Worm (Caenorhabditis elegans) whole organism, L1 larva: ENCODE results near the gene cka-2.

Experiments
- C34B4.2 ChIP-seq: sonication (generic microtip); optimal IDR thresholded peaks from 2 replicates; lab custom pipeline; 2017; ENCODE audit warnings: mild to moderate bottlenecking, missing genetic modification characterization, missing compliant biosample characterization
- F16B12.6 ChIP-seq: fragments of 150-350 bp; optimal IDR thresholded peaks from 2 replicates; lab custom pipeline; 2014; ENCODE audit warnings: missing biosample characterization, missing genetic modification characterization
- Y116A8C.19 ChIP-seq: sonication (generic microtip); optimal IDR thresholded peaks from 2 replicates; lab custom pipeline; 2016; ENCODE audit warnings: missing compliant biosample characterization, missing genetic modification characterization, borderline replicate concordance
- ama-1 ChIP-seq: fragments of 150-350 bp; optimal IDR thresholded peaks from 2 replicates; lab custom pipeline; 2014
- ceh-63 ChIP-seq: fragments of 200-800 bp; sonication (Bioruptor generic); optimal IDR thresholded peaks from 2 replicates; lab custom pipeline; 2018; ENCODE audit warnings: mild to moderate bottlenecking, missing genetic modification characterization, missing compliant biosample characterization
- ceh-82 ChIP-seq, 3 experiments: fragments of 150-350 bp in 1 of 3; sonication (generic microtip) in 2 of 3; optimal IDR thresholded peaks; 2 replicates each; lab custom pipeline; 2014 to 2017; ENCODE audit warnings: missing biosample characterization in 3 of 3, missing genetic modification characterization in 3 of 3
- ceh-90 ChIP-seq: sonication (generic microtip); optimal IDR thresholded peaks from 2 replicates; lab custom pipeline; 2016; ENCODE audit warnings: missing genetic modification characterization, missing compliant biosample characterization
- efl-1 ChIP-seq, 4 experiments: fragments of 150-350 bp; optimal IDR thresholded peaks in 3 of 4; peaks in 1 of 4; 1 replicate in 1 of 4; 2 replicates in 3 of 4; lab custom pipeline; 2014; ENCODE audit warnings: missing biosample characterization in 2 of 4, missing genetic modification characterization in 2 of 4, missing genetic modification reagents in 2 of 4
- efl-3 ChIP-seq: fragments of 200-800 bp; sonication (Bioruptor generic); optimal IDR thresholded peaks from 2 replicates; lab custom pipeline; 2018; ENCODE audit warnings: mild to moderate bottlenecking, missing genetic modification characterization, missing compliant biosample characterization
- elt-2 ChIP-seq: sonication (generic microtip); optimal IDR thresholded peaks from 2 replicates; lab custom pipeline; 2016; ENCODE audit warnings: missing genetic modification characterization, mild to moderate bottlenecking, inconsistent platforms, missing compliant biosample characterization, missing genetic modification reagents
- ets-5 ChIP-seq: fragments of 200-800 bp; sonication (Bioruptor generic); IDR thresholded peaks from 2 replicates; pipeline ENCODE4 v1.3.6; 2022; ENCODE audit warnings: missing genetic modification characterization, missing compliant biosample characterization
- grh-1 ChIP-seq: fragments of 200-800 bp; sonication (Bioruptor generic); IDR thresholded peaks from 2 replicates; pipeline ENCODE4 v1.3.6; 2022; ENCODE audit warnings: missing genetic modification reagents, missing genetic modification characterization, missing compliant biosample characterization
- hlh-4 ChIP-seq: sonication (generic microtip); optimal IDR thresholded peaks from 2 replicates; lab custom pipeline; 2016; ENCODE audit warnings: mild to moderate bottlenecking, missing genetic modification characterization, missing compliant biosample characterization
- hpl-2 ChIP-seq: fragments of 150-350 bp; optimal IDR thresholded peaks from 2 replicates; lab custom pipeline; 2014; ENCODE audit warnings: missing biosample characterization, missing genetic modification reagents, missing genetic modification characterization
- isw-1 ChIP-seq: fragments of 200-800 bp; sonication (Bioruptor generic); IDR thresholded peaks from 2 replicates; pipeline ENCODE4 v1.3.6; 2022; ENCODE audit warnings: missing genetic modification characterization, missing compliant biosample characterization
- jun-1 ChIP-seq: fragments of 150-350 bp; optimal IDR thresholded peaks from 2 replicates; lab custom pipeline; 2014; ENCODE audit warnings: missing biosample characterization, missing genetic modification reagents, missing genetic modification characterization
- lin-14 ChIP-seq: fragments of 200-800 bp; sonication (Bioruptor generic); optimal IDR thresholded peaks from 2 replicates; lab custom pipeline; 2018; ENCODE audit warnings: mild to moderate bottlenecking, missing genetic modification characterization, moderate library complexity, missing compliant biosample characterization
- lin-35 ChIP-seq, 2 experiments: fragments of 150-350 bp; optimal IDR thresholded peaks; 2 replicates each; lab custom pipeline; 2014; ENCODE audit warnings: missing biosample characterization in 2 of 2, missing genetic modification characterization in 2 of 2, missing genetic modification reagents in 2 of 2
- lin-39 ChIP-seq: fragments of 150-350 bp; optimal IDR thresholded peaks from 2 replicates; lab custom pipeline; 2014; ENCODE audit warnings: missing biosample characterization, missing genetic modification reagents, missing genetic modification characterization
- lsy-2 ChIP-seq, 2 experiments: fragments of 150-350 bp; optimal IDR thresholded peaks; 2 replicates each; lab custom pipeline; 2014; ENCODE audit warnings: missing biosample characterization in 2 of 2, missing genetic modification characterization in 2 of 2
- mab-9 ChIP-seq: fragments of 200-800 bp; sonication (Bioruptor generic); IDR thresholded peaks from 2 replicates; pipeline ENCODE4 v1.3.6; 2022; ENCODE audit warnings: missing genetic modification reagents, missing genetic modification characterization, missing compliant biosample characterization
- nhr-20 ChIP-seq: sonication (generic microtip); optimal IDR thresholded peaks from 2 replicates; lab custom pipeline; 2016; ENCODE audit warnings: mild to moderate bottlenecking, missing genetic modification characterization, missing compliant biosample characterization
- nhr-71 ChIP-seq: sonication (generic microtip); optimal IDR thresholded peaks from 2 replicates; lab custom pipeline; 2016; ENCODE audit warnings: mild to moderate bottlenecking, missing genetic modification characterization, moderate library complexity, missing compliant biosample characterization
- nhr-76 ChIP-seq: sonication (generic microtip); optimal IDR thresholded peaks from 2 replicates; lab custom pipeline; 2017; ENCODE audit warnings: missing biosample characterization, missing genetic modification characterization
- nhr-77 ChIP-seq: fragments of 150-350 bp; optimal IDR thresholded peaks from 2 replicates; lab custom pipeline; 2014; ENCODE audit warnings: missing biosample characterization, missing genetic modification characterization
- nhr-84 ChIP-seq: sonication (generic microtip); optimal IDR thresholded peaks from 2 replicates; lab custom pipeline; 2017; ENCODE audit warnings: missing biosample characterization, missing genetic modification characterization
- pqm-1 ChIP-seq: sonication (generic microtip); optimal IDR thresholded peaks from 3 replicates; lab custom pipeline; 2017; ENCODE audit warnings: missing biosample characterization, missing genetic modification characterization
- rnt-1 ChIP-seq: sonication (generic microtip); optimal IDR thresholded peaks from 2 replicates; lab custom pipeline; 2016; ENCODE audit warnings: mild to moderate bottlenecking, missing genetic modification characterization, moderate library complexity, missing compliant biosample characterization
- skn-1 ChIP-seq: fragments of 150-350 bp; optimal IDR thresholded peaks from 2 replicates; lab custom pipeline; 2014; ENCODE audit warnings: missing biosample characterization, missing genetic modification characterization
- tbx-2 ChIP-seq: sonication (generic microtip); optimal IDR thresholded peaks from 2 replicates; lab custom pipeline; 2016; ENCODE audit warnings: missing genetic modification characterization, missing compliant biosample characterization
- tlp-1 ChIP-seq: fragments of 150-350 bp; optimal IDR thresholded peaks from 2 replicates; lab custom pipeline; 2014; ENCODE audit warnings: missing biosample characterization, missing genetic modification characterization
- unc-130 ChIP-seq: fragments of 150-350 bp; optimal IDR thresholded peaks from 2 replicates; lab custom pipeline; 2017; ENCODE audit warnings: missing biosample characterization, missing genetic modification characterization, inconsistent platforms
- unc-86 ChIP-seq: sonication (generic microtip); optimal IDR thresholded peaks from 2 replicates; lab custom pipeline; 2016; ENCODE audit warnings: missing genetic modification characterization, missing compliant biosample characterization
- xbp-1 ChIP-seq: sonication (generic microtip); optimal IDR thresholded peaks from 2 replicates; lab custom pipeline; 2016; ENCODE audit warnings: missing genetic modification characterization, missing compliant biosample characterization
- zip-4 ChIP-seq: fragments of 200-800 bp; sonication (Bioruptor generic); optimal IDR thresholded peaks from 2 replicates; lab custom pipeline; 2018; ENCODE audit warnings: mild to moderate bottlenecking, missing genetic modification characterization, moderate library complexity, missing compliant biosample characterization
- ztf-11 ChIP-seq, 2 experiments: sonication (generic microtip); optimal IDR thresholded peaks; 2 replicates each; lab custom pipeline; 2016 to 2017; ENCODE audit warnings: missing genetic modification characterization in 2 of 2, missing biosample characterization in 1 of 2, missing compliant biosample characterization in 1 of 2

Gene cka-2

DNA sequence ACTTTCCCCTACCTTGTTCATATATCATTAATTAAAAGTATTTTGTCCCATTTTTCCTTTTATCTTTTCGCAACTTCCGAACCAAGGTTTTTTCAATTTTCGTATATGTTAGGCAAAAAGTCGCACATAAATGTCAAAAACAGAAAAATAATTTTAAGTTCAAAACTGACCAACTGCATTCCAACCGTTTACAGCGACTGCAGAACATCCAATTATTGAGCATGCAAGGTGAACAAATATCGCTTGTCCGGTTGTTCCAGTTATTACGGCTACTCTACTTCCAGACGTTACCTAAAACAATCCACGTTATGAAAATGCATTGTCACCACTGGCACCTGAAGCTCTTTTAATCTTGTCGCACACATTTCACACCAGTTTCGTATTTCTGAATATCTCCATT, 12.3 kb upstream of the cka-2 start, which contains the start of gene C52B9.10:
Gene C52B9.10, plus strand, starts transcription at position 301 of the 400 bp plus-strand sequence.
- TF ChIP-seq nhr-77 (tag; lab: Kevin White, UChicago) = no peak
- no peak for TF ChIP-seq grh-1 (GFP tag; lab: Robert Waterston, UW)
- TF ChIP-seq hpl-2 (GFP tag; lab: Kevin White, UChicago) = no peak
- TF ChIP-seq tbx-2 (tag; lab: Kevin White, UChicago) = no peak
- TF ChIP-seq unc-86 (tag; lab: Kevin White, UChicago) = no peak
- TF ChIP-seq zip-4 (GFP tag; lab: Kevin White, UChicago) = no peak
- TF ChIP-seq xbp-1 = no peak
- TF ChIP-seq mab-9 (GFP tag; lab: Robert Waterston, UW) = no peak
- no peak for TF ChIP-seq nhr-20 (tag; lab: Kevin White, UChicago)
- no peak for TF ChIP-seq ceh-63 (GFP tag; lab: Kevin White, UChicago)

DNA sequence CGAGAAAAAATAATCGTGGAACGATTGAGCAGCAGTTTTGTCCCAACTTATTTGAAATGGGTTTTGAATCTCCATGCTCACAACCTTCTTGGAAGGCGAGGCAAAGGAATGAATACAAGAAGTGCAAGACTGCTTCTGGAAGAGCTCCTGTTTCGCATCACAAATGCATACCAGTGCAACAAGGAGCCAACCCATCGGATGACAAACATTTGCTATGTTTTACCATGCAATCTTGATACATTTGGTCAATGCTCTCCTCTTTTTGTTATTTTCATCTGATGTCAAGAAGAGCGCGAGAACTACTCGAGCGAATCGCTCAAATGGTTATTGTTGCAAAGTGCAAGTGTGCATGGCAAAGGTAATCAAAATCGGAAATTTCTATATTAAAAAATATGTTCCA, 11.8 kb upstream of the cka-2 start, which contains the start of gene mec-18:
Gene mec-18, minus strand, starts transcription at position 101 of the 400 bp plus-strand sequence.
- TF ChIP-seq unc-130 (tag; lab: Kevin White, UChicago) (no peak), lin-14 (GFP tag; lab: Kevin White, UChicago) (no peak), ets-5 (GFP tag; lab: Robert Waterston, UW) (no peak)

DNA sequence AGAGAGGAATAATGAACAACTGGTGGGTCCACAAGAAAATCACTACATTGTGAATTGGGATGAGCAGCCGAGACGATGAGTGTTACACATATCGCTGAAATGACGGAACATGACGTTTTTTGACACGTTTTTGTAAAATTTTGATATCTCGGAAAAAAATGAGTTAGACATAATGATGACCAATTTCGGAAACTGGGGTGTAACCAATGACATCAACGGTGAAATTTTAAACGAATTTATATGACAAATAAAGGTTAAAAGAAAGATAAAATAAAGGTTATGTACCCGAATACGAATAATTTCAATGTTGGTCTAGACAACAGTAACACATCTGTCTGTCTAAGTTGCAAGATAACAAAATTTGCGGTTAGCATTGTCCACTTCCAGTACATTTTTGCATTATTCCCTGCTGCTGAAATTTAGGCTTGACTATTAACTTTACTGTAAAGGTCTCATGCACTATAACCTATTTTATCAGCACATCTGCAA, 6.6 kb upstream of the cka-2 start, which contains the start of the genes twk-28 and ets-9:
Gene twk-28, minus strand, starts transcription at position 51 of the 489 bp plus-strand sequence.
Gene ets-9, plus strand, starts transcription at position 410 of the 489 bp plus-strand sequence.
- TF ChIP-seq tlp-1 (tag; lab: Kevin White, UChicago) = no peak
- TF ChIP-seq lsy-2 (tag; optimal IDR thresholded peaks at IDR 0.05; lab: Kevin White, UChicago) = no peak
- TF ChIP-seq unc-86 (tag; lab: Kevin White, UChicago) = no peak
- no peak for TF ChIP-seq Y116A8C.19
- TF ChIP-seq ama-1 (lab: Kevin White, UChicago) = no peak
- TF ChIP-seq rnt-1 (tag; lab: Kevin White, UChicago) = peak; percentile 30

DNA sequence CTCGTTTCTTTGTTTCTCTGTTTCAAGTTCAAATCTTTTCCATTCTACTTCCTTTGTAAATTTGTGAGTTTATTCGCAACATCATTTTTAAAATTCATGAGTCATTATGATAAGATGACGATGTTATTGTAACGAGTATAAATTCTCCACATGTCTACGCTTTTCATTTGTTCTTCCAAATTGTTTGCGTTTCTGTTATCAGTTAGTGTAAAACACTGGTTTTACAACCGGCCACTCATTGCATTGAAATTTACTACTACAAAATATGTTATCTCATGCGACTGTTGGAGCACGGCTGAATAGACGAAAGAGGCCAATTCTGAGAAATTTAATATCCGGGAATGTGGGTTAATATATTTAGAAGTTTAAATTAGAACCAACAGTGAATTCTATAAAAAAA, 3.5 kb upstream of the cka-2 start, which contains the start of gene C52B9.19:
Gene C52B9.19, plus strand, starts transcription at position 176 of the 400 bp plus-strand sequence.
- TF ChIP-seq elt-2 (tag; lab: Kevin White, UChicago) (peak; percentile 71), pqm-1 (tag; lab: Kevin White, UChicago) (peak; percentile 45), jun-1 (tag; lab: Kevin White, UChicago) (peak; percentile 24), hpl-2 (GFP tag; lab: Kevin White, UChicago) (no peak)

DNA sequence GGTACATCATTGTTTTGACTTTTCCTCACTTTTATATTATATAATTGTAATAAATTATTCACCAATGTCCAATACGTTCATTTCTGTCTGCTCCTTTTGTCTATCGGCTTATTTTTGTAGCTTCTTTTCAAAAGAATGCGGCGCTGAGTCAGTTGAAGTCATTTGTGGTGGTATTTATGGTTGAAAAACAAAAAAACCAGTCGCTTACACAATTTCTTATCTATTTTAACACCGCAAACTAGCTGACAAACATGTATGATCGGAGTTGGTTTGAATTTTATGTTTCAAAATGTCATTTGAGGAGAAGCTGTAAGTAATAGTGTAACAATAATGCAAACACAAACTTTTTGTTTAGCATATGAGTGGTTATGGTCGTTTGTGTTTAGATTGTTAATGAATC, 1.9 kb upstream of the cka-2 start, which contains the start of gene ets-10:
Gene ets-10, plus strand, starts transcription at position 201 of the 400 bp plus-strand sequence.
- no peak for TF ChIP-seq nhr-84 (tag; lab: Kevin White, UChicago)
- no peak for TF ChIP-seq efl-1 (optimal IDR thresholded peaks at IDR 0.05; lab: Kevin White, UChicago)
- TF ChIP-seq efl-1 (GFP tag; optimal IDR thresholded peaks at IDR 0.05 in 1 of 2; lab: Kevin White, UChicago) = peak in 1 of 2 experiments; percentile 65

DNA sequence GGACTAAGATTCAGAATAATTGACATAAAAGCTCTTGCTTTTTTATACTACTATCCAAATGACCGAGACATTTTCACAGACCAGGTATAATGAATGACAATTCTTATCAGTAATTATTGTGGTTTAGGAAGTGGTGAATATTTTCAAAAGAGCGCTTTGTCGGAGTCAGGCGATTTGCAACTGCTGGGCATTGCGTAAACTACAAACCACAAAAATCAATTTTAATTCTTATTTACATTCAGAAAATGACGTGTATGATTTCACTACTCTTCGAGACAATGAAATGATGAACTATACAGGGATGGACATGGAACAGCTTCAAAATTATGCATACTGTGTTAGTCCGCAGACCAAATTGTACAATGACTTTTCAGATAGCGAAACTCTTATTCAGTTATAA, 1.5 kb upstream of the cka-2 start:
- no peak for TF ChIP-seq efl-1 (optimal IDR thresholded peaks at IDR 0.05; lab: Kevin White, UChicago)
- peak in 1 of 2 experiments; percentile 38 for TF ChIP-seq efl-1 (GFP tag; optimal IDR thresholded peaks at IDR 0.05 in 1 of 2; lab: Kevin White, UChicago)
- peak; percentile 39 for TF ChIP-seq nhr-71 (tag; lab: Kevin White, UChicago)
- TF ChIP-seq ceh-90 = no peak
- no peak for TF ChIP-seq lin-39 (tag; lab: Kevin White, UChicago)
- no peak for TF ChIP-seq ceh-82 (tag; optimal IDR thresholded peaks at IDR 0.05; lab: Kevin White, UChicago)
- TF ChIP-seq elt-2 (tag; lab: Kevin White, UChicago) = peak; percentile 19
- TF ChIP-seq efl-3 (GFP tag; lab: Kevin White, UChicago) = no peak

DNA sequence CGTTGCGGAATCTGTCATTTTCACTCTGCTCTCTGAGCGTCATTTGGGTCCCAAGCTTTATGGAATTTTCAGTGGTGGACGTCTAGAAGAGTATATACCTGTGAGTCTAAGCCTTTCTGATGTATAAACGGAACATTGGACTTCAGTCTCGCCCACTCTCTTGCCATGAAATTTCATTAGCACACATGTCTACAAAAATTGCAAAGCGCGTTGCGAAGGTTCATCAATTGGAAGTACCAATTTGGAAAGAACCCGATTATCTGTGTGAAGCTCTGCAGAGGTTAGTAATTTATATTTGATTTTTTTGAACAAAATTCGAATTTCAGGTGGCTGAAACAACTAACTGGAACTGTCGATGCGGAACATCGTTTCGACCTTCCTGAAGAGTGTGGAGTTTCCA, 3.9 kb downstream of the cka-2 start:
- TF ChIP-seq nhr-71 (tag; lab: Kevin White, UChicago) = no peak
- TF ChIP-seq Y116A8C.19 = no peak
- TF ChIP-seq skn-1 (tag; lab: Kevin White, UChicago) = no peak
- no peak for TF ChIP-seq lin-35 (GFP tag; optimal IDR thresholded peaks at IDR 0.05; lab: Kevin White, UChicago)
- TF ChIP-seq nhr-76 = no peak
- TF ChIP-seq C34B4.2 (tag; lab: Kevin White, UChicago) = no peak
- TF ChIP-seq ztf-11 (tag; optimal IDR thresholded peaks at IDR 0.05; lab: Kevin White, UChicago) = no peak
- TF ChIP-seq hlh-4 (tag; lab: Kevin White, UChicago) = no peak
- TF ChIP-seq isw-1 (GFP tag; lab: Robert Waterston, UW) = no peak
- TF ChIP-seq tlp-1 (tag; lab: Kevin White, UChicago) = no peak
- TF ChIP-seq ceh-63 (GFP tag; lab: Kevin White, UChicago) = no peak
- no peak for TF ChIP-seq grh-1 (GFP tag; lab: Robert Waterston, UW)
- TF ChIP-seq F16B12.6 = no peak
- TF ChIP-seq nhr-77 (tag; lab: Kevin White, UChicago) = no peak
- TF ChIP-seq, all 84 proteins: peak for 0
